Worm (Caenorhabditis elegans): Measurements from ENCODE around the gene tba-8.

The tba-8 gene

DNA sequence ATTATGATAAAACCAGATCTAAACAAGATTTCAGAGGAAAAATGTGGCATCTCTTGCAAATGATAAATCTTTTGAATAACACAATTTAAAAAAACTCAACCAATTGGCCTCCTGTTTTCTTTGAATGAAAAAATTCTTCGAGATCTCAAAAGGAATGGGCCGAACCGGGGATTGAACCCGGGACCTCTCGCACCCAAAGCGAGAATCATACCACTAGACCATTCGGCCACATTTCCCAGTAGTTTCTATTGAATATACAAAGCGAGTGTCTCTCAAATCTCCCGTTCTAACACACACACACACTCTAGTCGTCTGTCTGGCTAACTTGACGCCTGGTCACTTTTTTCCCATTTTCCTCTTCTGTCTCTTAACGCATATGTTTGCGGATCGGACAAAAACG lies 9.4 kb upstream of the tba-8 start (continued):
- no peak for TF ChIP-seq hsf-1 (GFP tag; IDR thresholded peaks at IDR 0.05)
- peak; percentile 92 for TF ChIP-seq B0261.1 (tag; optimal IDR thresholded peaks at IDR 0.05)
- peak; percentile 64 for TF ChIP-seq snpc-4 (GFP tag; optimal IDR thresholded peaks at IDR 0.05)
- TF ChIP-seq snpc-4 (tag; optimal IDR thresholded peaks at IDR 0.05), result peak in 2 of 4 experiments; percentile 40 to 81
- TF ChIP-seq F10E7.11 (tag; optimal IDR thresholded peaks at IDR 0.05), result peak; percentile 39
- peak; percentile 93 for TF ChIP-seq lin-40 (tag; optimal IDR thresholded peaks at IDR 0.05)
- TF ChIP-seq B0336.3 (GFP tag; IDR thresholded peaks at IDR 0.05), result no peak; the same call in 1 of the 2 replicates
- no peak for TF ChIP-seq sea-2 (GFP tag; IDR thresholded peaks at IDR 0.05)
- TF ChIP-seq dpff-1 (tag; optimal IDR thresholded peaks at IDR 0.05), result no peak
- TF ChIP-seq Y53F4B.3 (GFP tag; IDR thresholded peaks at IDR 0.05), result peak; percentile 31; the same call in 1 of the 2 replicates
- TF ChIP-seq T26A5.8 (tag; optimal IDR thresholded peaks at IDR 0.05), result no peak
- TF ChIP-seq F22D6.2 (tag; optimal IDR thresholded peaks at IDR 0.05), result peak; percentile 65
- TF ChIP-seq nhr-27 (tag; optimal IDR thresholded peaks at IDR 0.05), result peak; percentile 34
- TF ChIP-seq zim-3 (tag; optimal IDR thresholded peaks at IDR 0.05), result peak; percentile 63
- TF ChIP-seq lin-26 (GFP tag; IDR thresholded peaks at IDR 0.05), result peak; percentile 90
- 0 out of 2 replicates have a peak, but pooled peaks have one; percentile 16 for TF ChIP-seq C06A6.2 (GFP tag; conservative IDR thresholded peaks at IDR 0.05)
- TF ChIP-seq nhr-90 (tag; optimal IDR thresholded peaks at IDR 0.05), result peak; percentile 86
- no peak for TF ChIP-seq cebp-2 (GFP tag; IDR thresholded peaks at IDR 0.05)
- TF ChIP-seq pbrm-1 (GFP tag; IDR thresholded peaks at IDR 0.05), result peak; percentile 91
- TF ChIP-seq F39B2.1 (GFP tag; IDR thresholded peaks at IDR 0.05), result no peak
- TF ChIP-seq bed-2 (GFP tag; IDR thresholded peaks at IDR 0.05), result no peak
- TF ChIP-seq mxl-1 (tag; optimal IDR thresholded peaks at IDR 0.05), result peak; percentile 47
- peak; percentile 95 for TF ChIP-seq ZK185.1 (tag; optimal IDR thresholded peaks at IDR 0.05; ENCODE audit: poor library complexity, severe bottlenecking)
- TF ChIP-seq unc-62 (GFP tag; optimal IDR thresholded peaks at IDR 0.05), result no peak
- TF ChIP-seq K12H6.12 (tag; optimal IDR thresholded peaks at IDR 0.05), result peak; percentile 37
- TF ChIP-seq nfya-2 (GFP tag; IDR thresholded peaks at IDR 0.05), result no peak
- TF ChIP-seq Y53G8AR.9 (GFP tag; conservative IDR thresholded peaks at IDR 0.05), result no peak
- peak; percentile 79 for TF ChIP-seq ztf-26 (tag; optimal IDR thresholded peaks at IDR 0.05)
- TF ChIP-seq hmg-1.2 (GFP tag; IDR thresholded peaks at IDR 0.05), result peak; percentile 84
- no peak for TF ChIP-seq attf-5 (GFP tag; optimal IDR thresholded peaks at IDR 0.05)
- no peak for TF ChIP-seq ztf-25 (GFP tag; IDR thresholded peaks at IDR 0.05)
- peak; percentile 13 for TF ChIP-seq nhr-80 (tag; optimal IDR thresholded peaks at IDR 0.05)
- TF ChIP-seq madf-10 (tag; optimal IDR thresholded peaks at IDR 0.05), result peak; percentile 78
- TF ChIP-seq Y56A3A.18 (GFP tag; IDR thresholded peaks at IDR 0.05), result peak; percentile 88
- peak; percentile 29; the same call in 1 of the 2 replicates for TF ChIP-seq ceh-100 (GFP tag; IDR thresholded peaks at IDR 0.05)
- TF ChIP-seq atf-7 (tag; optimal IDR thresholded peaks at IDR 0.05), result peak; percentile 83
- 0 out of 2 replicates have a peak, but pooled peaks have one; percentile 9 for TF ChIP-seq let-526 (GFP tag; IDR thresholded peaks at IDR 0.05)
- 0 out of 2 replicates have a peak, but pooled peaks have one; percentile 33 for TF ChIP-seq cebp-1 (GFP tag; IDR thresholded peaks at IDR 0.05)
- TF ChIP-seq cebp-1 (tag; optimal IDR thresholded peaks at IDR 0.05), result no peak
- TF ChIP-seq aptf-3 (GFP tag; IDR thresholded peaks at IDR 0.05), result no peak; the same call in 1 of the 2 replicates
- no peak for TF ChIP-seq ceh-58 (GFP tag; IDR thresholded peaks at IDR 0.05)
- peak; percentile 59 for TF ChIP-seq ceh-27 (GFP tag; optimal IDR thresholded peaks at IDR 0.05)
- no peak for TF ChIP-seq ama-1 (optimal IDR thresholded peaks at IDR 0.05)
- TF ChIP-seq ama-1 (GFP tag; optimal IDR thresholded peaks at IDR 0.05), result peak in 1 of 2 experiments; percentile 72
- TF ChIP-seq F33H1.4 (GFP tag; IDR thresholded peaks at IDR 0.05), result no peak
- TF ChIP-seq lin-35 (GFP tag; optimal IDR thresholded peaks at IDR 0.05), result peak in 2 of 3 experiments; percentile 38 to 71
- peak; percentile 51 for TF ChIP-seq ztf-3 (GFP tag; optimal IDR thresholded peaks at IDR 0.05)
- TF ChIP-seq pha-4 (tag; optimal IDR thresholded peaks at IDR 0.05), result no peak
- no peak for TF ChIP-seq nhr-120 (GFP tag; IDR thresholded peaks at IDR 0.05)
- TF ChIP-seq nhr-179 (tag; optimal IDR thresholded peaks at IDR 0.05), result no peak
- TF ChIP-seq hlh-26 (GFP tag; conservative IDR thresholded peaks at IDR 0.05), result no peak

Measured in whole organism, young adult.